Fruit fly (Drosophila melanogaster) whole organism, embryonic: ENCODE measurements around the gene GABA-B-R2.
A peak's percentile ranks its signal among the peaks of the same experiment; 100 is the strongest.

Experiments
- ATbp ChIP-seq: fragments of 200-800 bp; sonication (Bioruptor generic); optimal IDR thresholded peaks from 2 replicates; lab custom pipeline; 2017; ENCODE audit warnings: missing biosample characterization, mild to moderate bottlenecking, missing genetic modification characterization, missing genetic modification reagents
- Adf1 ChIP-seq: fragments of 200-800 bp; sonication (Bioruptor generic); IDR thresholded peaks from 2 replicates; pipeline ENCODE4 v1.3.6; 2022; ENCODE audit warnings: missing biosample characterization, missing genetic modification characterization
- CG10274 ChIP-seq: fragments of 200-800 bp; sonication (Bioruptor generic); optimal IDR thresholded peaks from 3 replicates; lab custom pipeline; 2017; ENCODE audit warnings: missing biosample characterization, mild to moderate bottlenecking, missing genetic modification characterization
- CG11504 ChIP-seq: fragments of 200-800 bp; sonication (Bioruptor generic); optimal IDR thresholded peaks from 3 replicates; lab custom pipeline; 2019; ENCODE audit warnings: missing biosample characterization, mild to moderate bottlenecking, missing genetic modification characterization, moderate library complexity
- CG15696 ChIP-seq: fragments of 200-800 bp; sonication (Bioruptor generic); optimal IDR thresholded peaks from 2 replicates; lab custom pipeline; 2019; ENCODE audit warnings: missing biosample characterization, mild to moderate bottlenecking, missing genetic modification characterization, moderate library complexity
- CG16863 ChIP-seq: fragments of 200-800 bp; sonication (Bioruptor generic); optimal IDR thresholded peaks from 3 replicates; lab custom pipeline; 2016; ENCODE audit warnings: missing biosample characterization, missing genetic modification characterization
- CG17568 ChIP-seq: fragments of 200-800 bp; sonication (Bioruptor generic); optimal IDR thresholded peaks from 2 replicates; lab custom pipeline; 2018; ENCODE audit warnings: missing biosample characterization, mild to moderate bottlenecking, missing genetic modification characterization, moderate library complexity
- CG31365 ChIP-seq: fragments of 200-800 bp; sonication (Bioruptor generic); optimal IDR thresholded peaks from 2 replicates; lab custom pipeline; 2018; ENCODE audit warnings: missing biosample characterization, mild to moderate bottlenecking, missing genetic modification characterization
- CG4328 ChIP-seq: fragments of 200-800 bp; sonication (Bioruptor generic); optimal IDR thresholded peaks from 3 replicates; lab custom pipeline; 2017; ENCODE audit warnings: missing biosample characterization, missing genetic modification reagents, missing genetic modification characterization
- CG5245 ChIP-seq: fragments of 200-800 bp; sonication (Bioruptor generic); optimal IDR thresholded peaks from 3 replicates; lab custom pipeline; 2016; ENCODE audit warnings: missing biosample characterization, missing genetic modification characterization
- CG6272 ChIP-seq: fragments of 200-800 bp; sonication (Bioruptor generic); IDR thresholded peaks from 2 replicates; pipeline ENCODE4 v1.3.6; 2022; ENCODE audit warnings: missing biosample characterization, missing genetic modification characterization
- CG7745 ChIP-seq: fragments of 200-800 bp; sonication (Bioruptor generic); optimal IDR thresholded peaks from 2 replicates; lab custom pipeline; 2018; ENCODE audit warnings: missing biosample characterization, mild to moderate bottlenecking, missing genetic modification characterization, moderate library complexity
- CG7786 ChIP-seq: fragments of 200-800 bp; sonication (Bioruptor generic); optimal IDR thresholded peaks from 2 replicates; lab custom pipeline; 2016; ENCODE audit warnings: missing biosample characterization, missing genetic modification characterization
- CG8281 ChIP-seq: fragments of 200-800 bp; sonication (Bioruptor generic); optimal IDR thresholded peaks from 2 replicates; lab custom pipeline; 2018; ENCODE audit warnings: missing biosample characterization, mild to moderate bottlenecking, missing genetic modification characterization, moderate library complexity
- CG9215 ChIP-seq: fragments of 200-800 bp; sonication (Bioruptor generic); IDR thresholded peaks from 2 replicates; pipeline ENCODE4 v1.3.6; 2022; ENCODE audit warnings: missing biosample characterization, missing genetic modification characterization
- CG9727 ChIP-seq: fragments of 200-800 bp; sonication (Bioruptor generic); optimal IDR thresholded peaks from 3 replicates; lab custom pipeline; 2017; ENCODE audit warnings: missing biosample characterization, mild to moderate bottlenecking, missing genetic modification characterization
- Drgx ChIP-seq: fragments of 200-800 bp; sonication (Bioruptor generic); IDR thresholded peaks from 2 replicates; pipeline ENCODE4 v1.3.6; 2022; ENCODE audit warnings: missing biosample characterization, missing genetic modification characterization
- Gug ChIP-seq: fragments of 200-800 bp; sonication (Bioruptor generic); IDR thresholded peaks from 4 replicates; pipeline ENCODE4 v1.3.6; 2022; ENCODE audit warnings: missing biosample characterization, missing genetic modification characterization
- HmgZ ChIP-seq: fragments of 200-800 bp; sonication (Bioruptor generic); optimal IDR thresholded peaks from 2 replicates; lab custom pipeline; 2018; ENCODE audit warnings: missing biosample characterization, mild to moderate bottlenecking, missing genetic modification characterization
- Hr78 ChIP-seq, 2 experiments: fragments of 200-800 bp in 1 of 2; fragments of >200 bp in 1 of 2; sonication (Bioruptor generic) in 1 of 2; optimal IDR thresholded peaks; 2 replicates each; lab custom pipeline; 2017 to 2019; ENCODE audit warnings: missing biosample characterization in 2 of 2, missing genetic modification characterization in 2 of 2, mild to moderate bottlenecking in 1 of 2, moderate library complexity in 1 of 2
- MTF-1 ChIP-seq: fragments of 200-800 bp; sonication (Bioruptor generic); optimal IDR thresholded peaks from 2 replicates; lab custom pipeline; 2018; ENCODE audit warnings: missing biosample characterization, mild to moderate bottlenecking, missing genetic modification characterization, borderline replicate concordance
- NC2β ChIP-seq: fragments of 200-800 bp; sonication (Bioruptor generic); optimal IDR thresholded peaks from 2 replicates; lab custom pipeline; 2016; ENCODE audit warnings: missing biosample characterization, missing genetic modification characterization
- NFAT ChIP-seq: fragments of 200-800 bp; sonication (Bioruptor generic); IDR thresholded peaks from 2 replicates; pipeline ENCODE4 v1.3.6; 2022; ENCODE audit warnings: missing biosample characterization, missing genetic modification characterization
- Opbp ChIP-seq: fragments of 200-800 bp; sonication (Bioruptor generic); IDR thresholded peaks from 3 replicates; pipeline ENCODE4 v1.3.6; 2022; ENCODE audit warnings: missing biosample characterization, missing genetic modification characterization; ENCODE audit not compliant: partially characterized antibody
- Rfx ChIP-seq: fragments of 200-800 bp; sonication (Bioruptor generic); IDR thresholded peaks from 2 replicates; pipeline ENCODE4 v1.3.6; 2022; ENCODE audit warnings: missing biosample characterization, missing genetic modification characterization
- Rx ChIP-seq: fragments of 200-800 bp; sonication (Bioruptor generic); IDR thresholded peaks from 2 replicates; pipeline ENCODE4 v1.3.6; 2022; ENCODE audit warnings: missing biosample characterization, missing genetic modification characterization
- Sry-β ChIP-seq: fragments of 200-800 bp; sonication (Bioruptor generic); optimal IDR thresholded peaks from 2 replicates; lab custom pipeline; 2018; ENCODE audit warnings: missing biosample characterization, mild to moderate bottlenecking, missing genetic modification characterization, moderate library complexity
- ase ChIP-seq: fragments of 200-800 bp; sonication (Bioruptor generic); IDR thresholded peaks from 3 replicates; pipeline ENCODE4 v1.3.6; 2022; ENCODE audit warnings: missing biosample characterization, missing genetic modification characterization
- bigmax ChIP-seq: fragments of 200-800 bp; sonication (Bioruptor generic); optimal IDR thresholded peaks from 2 replicates; lab custom pipeline; 2018; ENCODE audit warnings: missing biosample characterization, mild to moderate bottlenecking, missing genetic modification characterization
- bsh ChIP-seq, 2 experiments: fragments of 200-800 bp; sonication (Bioruptor generic); optimal IDR thresholded peaks; 2 replicates each; lab custom pipeline; 2017 to 2018; ENCODE audit warnings: mild to moderate bottlenecking in 2 of 2, missing biosample characterization in 2 of 2, missing genetic modification characterization in 2 of 2, moderate library complexity in 1 of 2
- cato ChIP-seq: fragments of 200-800 bp; sonication (Bioruptor generic); optimal IDR thresholded peaks from 2 replicates; lab custom pipeline; 2016; ENCODE audit warnings: missing biosample characterization, missing genetic modification characterization, borderline replicate concordance
- chinmo ChIP-seq: fragments of 200-800 bp; sonication (Bioruptor generic); IDR thresholded peaks from 4 replicates; pipeline ENCODE4 v1.3.6; 2022; ENCODE audit warnings: missing biosample characterization, missing genetic modification characterization; ENCODE audit not compliant: partially characterized antibody
- crol ChIP-seq: fragments of 200-800 bp; sonication (Bioruptor generic); IDR thresholded peaks from 2 replicates; pipeline ENCODE4 v1.3.6; 2022; ENCODE audit warnings: missing biosample characterization, missing genetic modification characterization
- dati ChIP-seq: fragments of 200-800 bp; sonication (Bioruptor generic); IDR thresholded peaks from 2 replicates; pipeline ENCODE4 v1.3.6; 2022; ENCODE audit warnings: missing biosample characterization, missing genetic modification characterization
- disco-r ChIP-seq: fragments of 200-800 bp; sonication (Bioruptor generic); optimal IDR thresholded peaks from 2 replicates; lab custom pipeline; 2016; ENCODE audit warnings: missing biosample characterization, missing genetic modification characterization
- emc ChIP-seq: fragments of 200-800 bp; sonication (Bioruptor generic); optimal IDR thresholded peaks from 2 replicates; lab custom pipeline; 2016; ENCODE audit warnings: missing biosample characterization, missing genetic modification characterization
- fd96Cb ChIP-seq: fragments of 200-800 bp; sonication (Bioruptor generic); optimal IDR thresholded peaks from 2 replicates; lab custom pipeline; 2018; ENCODE audit warnings: missing biosample characterization, mild to moderate bottlenecking, missing genetic modification characterization, moderate library complexity
- gcm2 ChIP-seq: fragments of 200-800 bp; sonication (Bioruptor generic); optimal IDR thresholded peaks from 2 replicates; lab custom pipeline; 2016; ENCODE audit warnings: missing biosample characterization, missing genetic modification characterization
- jigr1 ChIP-seq: fragments of 200-800 bp; sonication (Bioruptor generic); IDR thresholded peaks from 3 replicates; pipeline ENCODE4 v1.3.6; 2022; ENCODE audit warnings: missing biosample characterization, missing genetic modification characterization
- jing ChIP-seq: fragments of 200-800 bp; sonication (Bioruptor generic); optimal IDR thresholded peaks from 2 replicates; lab custom pipeline; 2018; ENCODE audit warnings: missing biosample characterization, mild to moderate bottlenecking, missing genetic modification characterization
- maf-S ChIP-seq: fragments of 200-800 bp; sonication (Bioruptor generic); optimal IDR thresholded peaks from 2 replicates; lab custom pipeline; 2016; ENCODE audit warnings: missing biosample characterization, missing genetic modification characterization
- onecut ChIP-seq: fragments of 200-800 bp; sonication (Bioruptor generic); IDR thresholded peaks from 2 replicates; pipeline ENCODE4 v1.3.6; 2022; ENCODE audit warnings: missing biosample characterization, missing genetic modification characterization
- pfk ChIP-seq: fragments of 200-800 bp; sonication (Bioruptor generic); optimal IDR thresholded peaks from 2 replicates; lab custom pipeline; 2018; ENCODE audit warnings: missing biosample characterization, mild to moderate bottlenecking, missing genetic modification characterization, moderate library complexity
- pho ChIP-seq: fragments of 200-800 bp; sonication (Bioruptor generic); optimal IDR thresholded peaks from 2 replicates; lab custom pipeline; 2016; ENCODE audit warnings: missing biosample characterization, missing genetic modification characterization
- phol ChIP-seq: fragments of 200-800 bp; sonication (Bioruptor generic); optimal IDR thresholded peaks from 3 replicates; lab custom pipeline; 2018; ENCODE audit warnings: missing biosample characterization, mild to moderate bottlenecking, missing genetic modification characterization, moderate library complexity
- salm ChIP-seq: fragments of 200-800 bp; sonication (Bioruptor generic); optimal IDR thresholded peaks from 2 replicates; lab custom pipeline; 2018; ENCODE audit warnings: missing biosample characterization, mild to moderate bottlenecking, missing genetic modification characterization
- sens-2 ChIP-seq: fragments of 200-800 bp; sonication (Bioruptor generic); IDR thresholded peaks from 2 replicates; pipeline ENCODE4 v1.3.6; 2022; ENCODE audit warnings: missing biosample characterization, missing genetic modification characterization
- seq ChIP-seq: fragments of 200-800 bp; sonication (Bioruptor generic); IDR thresholded peaks from 2 replicates; pipeline ENCODE4 v1.3.6; 2022; ENCODE audit warnings: missing biosample characterization, missing genetic modification characterization
- stwl ChIP-seq: fragments of 200-800 bp; sonication (Bioruptor generic); optimal IDR thresholded peaks from 3 replicates; lab custom pipeline; 2018; ENCODE audit warnings: missing biosample characterization, mild to moderate bottlenecking, missing genetic modification characterization, moderate library complexity
- tap ChIP-seq: fragments of 200-800 bp; optimal IDR thresholded peaks from 3 replicates; lab custom pipeline; 2019; ENCODE audit warnings: missing biosample characterization, mild to moderate bottlenecking, missing genetic modification characterization, moderate library complexity
- usp ChIP-seq: fragments of >200 bp; optimal IDR thresholded peaks from 2 replicates; lab custom pipeline; 2017; ENCODE audit warnings: missing biosample characterization, missing genetic modification characterization
- zen2 ChIP-seq: fragments of 200-800 bp; sonication (Bioruptor generic); IDR thresholded peaks from 3 replicates; pipeline ENCODE4 v1.3.6; 2022; ENCODE audit warnings: missing biosample characterization, missing genetic modification characterization; ENCODE audit not compliant: partially characterized antibody

GABA-B-R2 gene

dm6 chr3R:21822562-21822933, 46.9 kb upstream of the GABA-B-R2 start, which contains the start of gene CASK (continued):
- TF ChIP-seq bsh (GFP tag; optimal IDR thresholded peaks at IDR 0.05; lab: Kevin White, UChicago) (no peak), stwl (peak; percentile 52), seq (GFP tag; lab: Robert Waterston, UW) (no peak), CG11504 (tag; lab: Kevin White, UChicago) (peak; percentile 44), tap (tag; lab: Kevin White, UChicago) (no peak), phol (tag; lab: Kevin White, UChicago) (peak; percentile 15), NC2β (GFP tag; lab: Kevin White, UChicago) (peak; percentile 37), HmgZ (no peak), CG6272 (no peak), fd96Cb (tag; lab: Kevin White, UChicago) (no peak), Drgx (GFP tag; lab: Robert Waterston, UW) (no peak), Adf1 (no peak), CG7745 (tag; lab: Kevin White, UChicago) (no peak), Rfx (GFP tag; lab: Robert Waterston, UW) (no peak), CG31365 (no peak), CG9727 (GFP tag; lab: Kevin White, UChicago) (no peak), Sry-β (GFP tag; lab: Kevin White, UChicago) (no peak), usp (GFP tag; lab: Kevin White, UChicago) (no peak), NFAT (GFP tag; lab: Robert Waterston, UW) (no peak), CG7786 (GFP tag; lab: Kevin White, UChicago) (no peak), MTF-1 (GFP tag; lab: Kevin White, UChicago) (no peak), CG5245 (GFP tag; lab: Kevin White, UChicago) (no peak), ATbp (GFP tag; lab: Kevin White, UChicago) (no peak), CG8281 (tag; lab: Kevin White, UChicago) (no peak), CG9215 (no peak), Hr78 (GFP tag; optimal IDR thresholded peaks at IDR 0.05; lab: Kevin White, UChicago) (no peak), ase (GFP tag; lab: Robert Waterston, UW) (no peak), salm (tag; lab: Kevin White, UChicago) (no peak), Opbp (GFP tag; lab: Robert Waterston, UW) (no peak), Rx (GFP tag; lab: Robert Waterston, UW) (no peak), CG15696 (tag; lab: Kevin White, UChicago) (no peak), pfk (GFP tag; lab: Kevin White, UChicago) (no peak), Gug (no peak; the same call in 3 of the 4 replicates), gcm2 (GFP tag; lab: Kevin White, UChicago) (no peak), emc (GFP tag; lab: Kevin White, UChicago) (no peak), sens-2 (GFP tag; lab: Robert Waterston, UW) (no peak), CG4328 (GFP tag; lab: Kevin White, UChicago) (no peak), disco-r (GFP tag; lab: Kevin White, UChicago) (no peak), onecut (GFP tag; lab: Robert Waterston, UW) (peak; percentile 37), pho (GFP tag; lab: Kevin White, UChicago) (no peak), crol (GFP tag; lab: Robert Waterston, UW) (no peak), chinmo (GFP tag; lab: Robert Waterston, UW) (no peak), bigmax (GFP tag; lab: Kevin White, UChicago) (no peak), jing (GFP tag; lab: Kevin White, UChicago) (no peak), maf-S (GFP tag; lab: Kevin White, UChicago) (no peak), zen2 (GFP tag; lab: Robert Waterston, UW) (no peak), CG16863 (GFP tag; lab: Kevin White, UChicago) (no peak), cato (GFP tag; lab: Kevin White, UChicago) (no peak), dati (GFP tag; lab: Robert Waterston, UW) (no peak), jigr1 (GFP tag; lab: Robert Waterston, UW) (no peak), CG10274 (GFP tag; lab: Kevin White, UChicago) (no peak), CG17568 (GFP tag; lab: Kevin White, UChicago) (no peak)
